Worm (Caenorhabditis elegans) whole organism, L2 larva: Measurements from ENCODE around the gene ceh-22.

ENCODE experiments used
- ZK546.5 ChIP-seq: sonication (generic microtip); optimal IDR thresholded peaks from 2 replicates; lab custom pipeline; 2017; ENCODE audit warnings: missing biosample characterization, missing genetic modification characterization
- blmp-1 ChIP-seq: sonication (generic microtip); optimal IDR thresholded peaks from 2 replicates; lab custom pipeline; 2017; ENCODE audit warnings: missing genetic modification characterization, mild to moderate bottlenecking, missing compliant biosample characterization, antibody characterized with exemption, moderate library complexity; ENCODE audit not compliant: insufficient read depth
- elt-3 ChIP-seq: sonication (generic microtip); optimal IDR thresholded peaks from 2 replicates; lab custom pipeline; 2017; ENCODE audit warnings: missing biosample characterization, missing genetic modification characterization
- lin-39 ChIP-seq: fragments of 150-350 bp; optimal IDR thresholded peaks from 2 replicates; lab custom pipeline; 2014; ENCODE audit warnings: missing biosample characterization, missing genetic modification reagents, missing genetic modification characterization
- nhr-25 ChIP-seq: fragments of 150-350 bp; sonication (generic microtip); optimal IDR thresholded peaks from 3 replicates; lab custom pipeline; 2014; ENCODE audit warnings: missing biosample characterization, missing genetic modification characterization
- nhr-77 ChIP-seq: fragments of 150-350 bp; optimal IDR thresholded peaks from 2 replicates; lab custom pipeline; 2014; ENCODE audit warnings: missing biosample characterization, missing genetic modification characterization
- unc-39 ChIP-seq: fragments of 150-350 bp; optimal IDR thresholded peaks from 2 replicates; lab custom pipeline; 2014; ENCODE audit warnings: missing biosample characterization, missing genetic modification characterization
- unc-62 ChIP-seq: fragments of 150-350 bp; optimal IDR thresholded peaks from 2 replicates; lab custom pipeline; 2014; ENCODE audit warnings: missing biosample characterization, missing genetic modification reagents, missing genetic modification characterization
- zag-1 ChIP-seq: fragments of 150-350 bp; optimal IDR thresholded peaks from 2 replicates; lab custom pipeline; 2014; ENCODE audit warnings: missing biosample characterization, missing genetic modification characterization

- TF ChIP-seq lin-39 (tag; lab: Kevin White, UChicago) = no peak
- TF ChIP-seq zag-1 (tag; lab: Kevin White, UChicago) = no peak
- no peak for TF ChIP-seq nhr-77 (tag; lab: Kevin White, UChicago)
- no peak for TF ChIP-seq ZK546.5 (tag; lab: Kevin White, UChicago)
- no peak for TF ChIP-seq elt-3 (tag; lab: Kevin White, UChicago)
- TF ChIP-seq unc-39 (tag; lab: Kevin White, UChicago) = no peak
- TF ChIP-seq unc-62 (GFP tag; lab: Kevin White, UChicago) = no peak
- no peak for TF ChIP-seq blmp-1 (tag; lab: Kevin White, UChicago)
- TF ChIP-seq nhr-25 = no peak
Measured at ce11 chrV:10648146-10648545, 23.6 kb upstream of the ceh-22 start, which contains the start of gene aqp-6.
